Fruit fly (Drosophila melanogaster): ENCODE results near the gene Rtel1.

The Rtel1 gene

DNA sequence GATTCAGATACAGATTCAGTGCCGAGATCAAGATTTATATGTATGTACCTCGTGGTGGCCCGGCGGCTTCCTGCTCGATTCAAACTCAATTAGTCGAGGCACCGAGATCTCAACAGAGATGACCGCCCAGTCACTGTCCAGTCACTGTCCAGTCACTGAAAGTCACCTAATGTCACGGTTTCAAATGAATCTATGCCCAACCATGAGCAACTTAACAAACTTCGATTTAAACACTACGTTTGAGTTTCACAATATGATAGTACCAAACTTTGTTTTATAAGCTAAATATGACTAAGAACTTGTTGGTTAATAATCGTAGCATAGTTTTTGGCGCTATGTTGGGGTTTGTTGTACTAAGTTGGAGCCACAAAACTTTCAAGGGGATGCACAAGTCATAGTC, 42.5 kb upstream of the Rtel1 start:
- TF ChIP-seq Lim3 (GFP tag; IDR thresholded peaks at IDR 0.05) (no peak), CG3995 (GFP tag; optimal IDR thresholded peaks at IDR 0.05) (peak; percentile 93), Sry-β (GFP tag; optimal IDR thresholded peaks at IDR 0.05) (peak; percentile 57), dpn (GFP tag; optimal IDR thresholded peaks at IDR 0.05) (no peak)

DNA sequence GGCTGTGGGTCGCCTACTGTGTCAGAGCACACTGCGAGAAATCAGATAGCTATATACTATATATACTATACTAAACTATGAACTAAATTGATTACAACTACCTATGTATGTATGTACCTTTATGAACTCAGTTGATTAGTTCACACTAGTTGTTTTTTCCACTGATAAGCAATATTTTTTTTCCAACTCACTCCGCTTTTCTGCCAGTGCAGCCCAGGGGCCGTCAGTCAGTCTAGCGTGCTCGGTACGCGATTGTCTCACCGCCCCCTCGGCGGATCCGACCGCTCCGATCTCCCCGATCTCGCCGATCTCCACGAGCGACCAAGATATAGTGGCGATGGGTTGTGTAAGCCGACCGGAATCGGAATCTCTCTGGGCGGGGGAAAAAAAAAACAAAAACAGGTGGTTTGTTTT, 41.6 kb upstream of the Rtel1 start:
- TF ChIP-seq tgo (GFP tag; IDR thresholded peaks at IDR 0.05) (peak; percentile 93), CG6791 (GFP tag; IDR thresholded peaks at IDR 0.05; ENCODE audit: partially characterized antibody) (no peak), zfh2 (GFP tag; optimal IDR thresholded peaks at IDR 0.05) (peak; percentile 47), luna (GFP tag; optimal IDR thresholded peaks at IDR 0.05) (peak; percentile 17), Hsf (GFP tag; optimal IDR thresholded peaks at IDR 0.05) (peak; percentile 68), z (GFP tag; IDR thresholded peaks at IDR 0.05) (0 out of 3 replicates have a peak, but pooled peaks have one; percentile 49), dpn (GFP tag; optimal IDR thresholded peaks at IDR 0.05) (peak; percentile 79 to 82), Rfx (GFP tag; IDR thresholded peaks at IDR 0.05) (peak; percentile 96), CG3281 (GFP tag; optimal IDR thresholded peaks at IDR 0.05) (peak; percentile 88), CG10654 (GFP tag; optimal IDR thresholded peaks at IDR 0.05) (peak; percentile 71), CG12236 (GFP tag; optimal IDR thresholded peaks at IDR 0.05) (no peak), hth (optimal IDR thresholded peaks at IDR 0.05) (no peak), Dp (GFP tag; optimal IDR thresholded peaks at IDR 0.05) (no peak), CG31441 (GFP tag; IDR thresholded peaks at IDR 0.05) (peak; percentile 86), CG6254 (GFP tag; optimal IDR thresholded peaks at IDR 0.05) (peak; percentile 61), CG13624 (GFP tag; optimal IDR thresholded peaks at IDR 0.05) (peak; percentile 68), hbn (GFP tag; IDR thresholded peaks at IDR 0.05; ENCODE audit: partially characterized antibody) (no peak), Opbp (GFP tag; IDR thresholded peaks at IDR 0.05; ENCODE audit: partially characterized antibody) (no peak), unc-4 (GFP tag; IDR thresholded peaks at IDR 0.05; ENCODE audit: partially characterized antibody) (no peak), CG9727 (GFP tag; optimal IDR thresholded peaks at IDR 0.05) (peak; percentile 78), NC2α (GFP tag; optimal IDR thresholded peaks at IDR 0.05) (no peak), vnd (GFP tag; IDR thresholded peaks at IDR 0.05; ENCODE audit: partially characterized antibody) (no peak), CG7357 (GFP tag; IDR thresholded peaks at IDR 0.05) (peak; percentile 86), CG34376 (GFP tag; optimal IDR thresholded peaks at IDR 0.05) (peak; percentile 50), schlank (tag; optimal IDR thresholded peaks at IDR 0.05) (peak; percentile 67), Spps (tag; optimal IDR thresholded peaks at IDR 0.05) (no peak), stc (GFP tag; IDR thresholded peaks at IDR 0.05) (peak; percentile 88), CoRest (tag; optimal IDR thresholded peaks at IDR 0.05) (peak; percentile 82), cas (GFP tag; IDR thresholded peaks at IDR 0.05) (peak; percentile 84), CG16779 (GFP tag; IDR thresholded peaks at IDR 0.05) (peak; percentile 89), CG6272 (GFP tag; IDR thresholded peaks at IDR 0.05) (peak; percentile 84), CG31388 (GFP tag; optimal IDR thresholded peaks at IDR 0.05) (peak; percentile 54), CG9609 (GFP tag; optimal IDR thresholded peaks at IDR 0.05) (peak; percentile 29), bbx (GFP tag; IDR thresholded peaks at IDR 0.05; ENCODE audit: partially characterized antibody) (no peak), unpg (GFP tag; optimal IDR thresholded peaks at IDR 0.05) (peak; percentile 86), CG13424 (tag; optimal IDR thresholded peaks at IDR 0.05) (peak; percentile 79), CG11085 (GFP tag; IDR thresholded peaks at IDR 0.05) (peak; percentile 88), CG10462 (GFP tag; optimal IDR thresholded peaks at IDR 0.05) (peak; percentile 28), kni (GFP tag; optimal IDR thresholded peaks at IDR 0.05) (no peak), CG33557 (GFP tag; optimal IDR thresholded peaks at IDR 0.05) (no peak), fd64A (GFP tag; optimal IDR thresholded peaks at IDR 0.05) (peak; percentile 47), CG2116 (GFP tag; optimal IDR thresholded peaks at IDR 0.05) (no peak), Doc3 (GFP tag; IDR thresholded peaks at IDR 0.05; ENCODE audit: partially characterized antibody) (no peak), E2f2 (GFP tag; IDR thresholded peaks at IDR 0.05) (peak; percentile 66), mld (GFP tag; IDR thresholded peaks at IDR 0.05; ENCODE audit: partially characterized antibody) (no peak), her (GFP tag; optimal IDR thresholded peaks at IDR 0.05) (peak; percentile 38)

All from whole organism, embryonic.